Worm (Caenorhabditis elegans) whole organism, early embryonic: Measurements from ENCODE around the gene cox-18.

Experiments
- B0310.2 ChIP-seq: sonication (generic microtip); optimal IDR thresholded peaks from 2 replicates; lab custom pipeline; 2016; ENCODE audit warnings: mild to moderate bottlenecking, missing genetic modification characterization, missing compliant biosample characterization
- F13C5.2 ChIP-seq: sonication (generic microtip); optimal IDR thresholded peaks from 2 replicates; lab custom pipeline; 2017; ENCODE audit warnings: mild to moderate bottlenecking, missing genetic modification characterization, inconsistent platforms, missing compliant biosample characterization
- aly-1 ChIP-seq: sonication (generic microtip); optimal IDR thresholded peaks from 2 replicates; lab custom pipeline; 2016; ENCODE audit warnings: missing genetic modification characterization, missing compliant biosample characterization
- ama-1 ChIP-seq: fragments of 150-350 bp; optimal IDR thresholded peaks from 2 replicates; lab custom pipeline; 2014
- ceh-13 ChIP-seq: fragments of 200-800 bp; sonication (Bioruptor generic); optimal IDR thresholded peaks from 2 replicates; lab custom pipeline; 2018; ENCODE audit warnings: mild to moderate bottlenecking, missing genetic modification characterization, missing compliant biosample characterization
- ceh-36 ChIP-seq: sonication (generic microtip); optimal IDR thresholded peaks from 2 replicates; lab custom pipeline; 2016; ENCODE audit warnings: missing genetic modification characterization, inconsistent platforms, missing compliant biosample characterization
- ets-7 ChIP-seq: sonication (generic microtip); optimal IDR thresholded peaks from 2 replicates; lab custom pipeline; 2016; ENCODE audit warnings: missing genotype, missing genetic modification characterization, missing compliant biosample characterization
- flt-1 ChIP-seq: fragments of 200-800 bp; sonication (Bioruptor generic); IDR thresholded peaks from 2 replicates; pipeline ENCODE4 v1.3.6; 2022; ENCODE audit warnings: missing genetic modification characterization, missing compliant biosample characterization
- hmbx-1 ChIP-seq: sonication (generic microtip); optimal IDR thresholded peaks from 2 replicates; lab custom pipeline; 2016; ENCODE audit warnings: mild to moderate bottlenecking, missing genetic modification characterization, missing compliant biosample characterization
- hmg-4 ChIP-seq: fragments of 200-800 bp; sonication (Bioruptor generic); optimal IDR thresholded peaks from 2 replicates; lab custom pipeline; 2018; ENCODE audit warnings: mild to moderate bottlenecking, missing genetic modification characterization, missing compliant biosample characterization
- hnd-1 ChIP-seq: sonication (generic microtip); optimal IDR thresholded peaks from 2 replicates; lab custom pipeline; 2016; ENCODE audit warnings: missing genetic modification characterization, missing compliant biosample characterization
- pes-1 ChIP-seq: fragments of 200-800 bp; sonication (Bioruptor generic); IDR thresholded peaks from 2 replicates; pipeline ENCODE4 v1.3.6; 2022; ENCODE audit warnings: missing genetic modification reagents, missing genetic modification characterization, missing compliant biosample characterization
- scrt-1 ChIP-seq: fragments of 200-800 bp; sonication (Bioruptor generic); IDR thresholded peaks from 2 replicates; pipeline ENCODE4 v1.3.6; 2022; ENCODE audit warnings: missing genetic modification characterization, missing compliant biosample characterization
- sea-1 ChIP-seq: fragments of 200-800 bp; sonication (Bioruptor generic); conservative IDR thresholded peaks from 2 replicates; pipeline ENCODE4 v1.3.6; 2022; ENCODE audit warnings: missing genetic modification characterization, missing compliant biosample characterization
- tbx-11 ChIP-seq: fragments of 200-800 bp; sonication (Bioruptor generic); IDR thresholded peaks from 2 replicates; pipeline ENCODE4 v1.3.6; 2022; ENCODE audit warnings: missing genetic modification characterization, missing compliant biosample characterization
- tbx-37 ChIP-seq: fragments of 200-800 bp; sonication (Bioruptor generic); conservative IDR thresholded peaks from 2 replicates; pipeline ENCODE4 v1.3.6; 2022; ENCODE audit warnings: missing genetic modification reagents, missing genetic modification characterization, missing compliant biosample characterization
- tra-4 ChIP-seq: sonication (generic microtip); optimal IDR thresholded peaks from 2 replicates; lab custom pipeline; 2017; ENCODE audit warnings: missing genetic modification characterization, missing compliant biosample characterization

Gene cox-18

DNA sequence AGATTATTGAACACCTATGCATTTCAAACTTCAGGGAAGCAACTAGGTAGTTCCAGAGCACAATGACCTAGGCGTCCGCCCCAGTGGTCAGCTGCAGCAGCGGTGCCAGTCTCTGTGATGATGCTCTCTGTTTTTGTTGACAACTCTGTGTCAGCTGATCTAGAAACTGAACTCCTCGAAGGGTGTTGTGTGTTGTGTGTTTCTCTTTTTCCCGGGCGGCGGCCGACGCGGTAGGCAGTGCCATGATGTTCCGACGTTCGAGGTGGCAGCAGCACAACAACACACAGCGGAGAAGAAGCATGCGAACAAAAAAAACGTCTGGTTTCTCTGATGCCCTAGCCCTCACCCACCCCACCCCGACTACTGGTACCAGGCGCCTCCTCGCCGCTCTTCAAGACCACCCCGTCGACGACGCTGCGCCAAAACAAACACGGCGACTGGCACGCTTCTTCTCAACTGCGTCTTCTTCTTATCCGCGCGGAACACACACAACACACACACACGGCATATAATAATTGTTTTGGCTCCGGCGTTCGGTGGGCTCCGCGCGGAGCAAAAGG is 32.9 kb upstream of the cox-18 start:
- TF ChIP-seq B0310.2 (tag; lab: Kevin White, UChicago) (no peak), tbx-11 (GFP tag; lab: Robert Waterston, UW) (no peak), ceh-13 (GFP tag; lab: Kevin White, UChicago) (no peak), tbx-37 (GFP tag; lab: Robert Waterston, UW) (no peak), hmg-4 (GFP tag; lab: Kevin White, UChicago) (no peak), tra-4 (tag; lab: Kevin White, UChicago) (no peak), pes-1 (GFP tag; lab: Robert Waterston, UW) (no peak), F13C5.2 (tag; lab: Kevin White, UChicago) (no peak), sea-1 (GFP tag; lab: Robert Waterston, UW) (no peak), hnd-1 (tag; lab: Kevin White, UChicago) (no peak), ama-1 (no peak), scrt-1 (GFP tag; lab: Robert Waterston, UW) (no peak), hmbx-1 (tag; lab: Kevin White, UChicago) (no peak), flt-1 (GFP tag; lab: Robert Waterston, UW) (no peak), aly-1 (tag; lab: Kevin White, UChicago) (no peak), ceh-36 (tag; lab: Kevin White, UChicago) (no peak), ets-7 (tag; lab: Kevin White, UChicago) (no peak)

DNA sequence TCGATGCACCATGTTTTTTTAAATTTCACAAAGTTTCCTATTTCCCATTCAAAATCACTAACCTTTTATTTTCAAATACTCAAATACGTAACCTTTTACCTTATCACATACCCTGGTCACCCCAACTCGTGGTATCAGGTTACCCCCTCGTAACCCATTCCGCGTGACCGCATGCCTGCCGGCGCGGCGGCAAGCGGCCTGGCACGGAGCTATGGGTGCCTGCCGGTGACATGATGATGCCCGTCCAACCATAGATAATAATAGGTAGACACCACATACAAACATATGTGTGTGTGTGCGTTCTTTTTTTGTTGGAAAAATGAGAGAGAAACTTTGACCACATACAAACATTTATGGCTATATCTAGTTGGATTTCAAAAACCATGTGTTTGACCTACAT is 31.7 kb upstream of the cox-18 start:
- TF ChIP-seq hmg-4 (GFP tag; lab: Kevin White, UChicago), result no peak
- TF ChIP-seq hmbx-1 (tag; lab: Kevin White, UChicago), result no peak
- TF ChIP-seq scrt-1 (GFP tag; lab: Robert Waterston, UW), result no peak

DNA sequence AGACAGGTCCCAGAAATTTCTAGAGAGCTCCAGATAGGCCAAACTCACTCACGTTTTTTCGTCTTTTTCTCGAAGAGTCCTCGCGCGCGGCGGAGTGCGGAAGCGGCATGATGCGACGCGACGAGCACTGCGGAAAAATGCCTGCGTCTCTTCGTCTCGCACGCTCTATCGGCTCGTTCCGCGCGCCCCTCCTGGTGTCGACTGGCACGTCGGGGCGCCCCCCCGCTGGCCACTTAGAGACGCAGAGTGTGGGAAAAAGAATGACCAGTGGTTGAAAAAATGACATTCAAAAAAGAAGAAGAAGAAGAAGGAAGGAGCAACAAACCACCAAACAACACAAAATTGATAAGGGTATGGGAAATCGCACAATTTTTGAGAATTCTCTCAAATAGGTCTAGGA is 29.8 kb upstream of the cox-18 start, which contains the start of gene znf-782:
znf-782 (minus strand) TSS at position 96 of the 400 bp plus-strand sequence.
- TF ChIP-seq flt-1 (GFP tag; lab: Robert Waterston, UW), result no peak
- no peak for TF ChIP-seq scrt-1 (GFP tag; lab: Robert Waterston, UW)
- no peak for TF ChIP-seq F13C5.2 (tag; lab: Kevin White, UChicago)
- no peak for TF ChIP-seq B0310.2 (tag; lab: Kevin White, UChicago)
- TF ChIP-seq aly-1 (tag; lab: Kevin White, UChicago), result no peak
- TF ChIP-seq pes-1 (GFP tag; lab: Robert Waterston, UW), result no peak
- peak; percentile 5 for TF ChIP-seq hmg-4 (GFP tag; lab: Kevin White, UChicago)
- no peak for TF ChIP-seq ets-7 (tag; lab: Kevin White, UChicago)
- TF ChIP-seq hmbx-1 (tag; lab: Kevin White, UChicago), result no peak

DNA sequence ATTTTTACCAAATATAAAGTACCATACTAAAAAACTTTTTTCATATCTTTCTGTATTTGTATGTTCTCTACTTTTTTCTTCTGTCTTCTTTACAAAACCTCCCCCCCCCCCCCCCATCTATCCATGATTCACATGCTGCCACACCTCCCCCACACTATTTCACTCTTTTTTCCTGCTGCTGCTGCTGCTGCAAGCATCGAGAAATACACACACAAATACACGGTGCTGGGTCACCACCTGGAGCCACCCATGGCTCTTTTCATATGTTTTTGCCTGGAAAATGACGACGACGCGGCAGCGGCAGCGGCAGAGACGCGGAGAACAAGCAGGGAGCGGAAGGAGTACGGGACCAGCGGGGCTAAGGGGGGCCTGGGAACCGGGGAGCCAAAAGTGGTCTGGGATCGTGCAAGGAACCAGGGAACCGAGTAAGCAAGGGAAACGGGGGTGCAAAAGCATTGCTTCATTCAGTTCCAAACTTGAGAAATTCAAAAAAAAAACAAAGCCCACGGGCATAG is 28.5 kb upstream of the cox-18 start:
- TF ChIP-seq tbx-11 (GFP tag; lab: Robert Waterston, UW), result no peak
- TF ChIP-seq pes-1 (GFP tag; lab: Robert Waterston, UW), result no peak
- no peak for TF ChIP-seq ceh-13 (GFP tag; lab: Kevin White, UChicago)
- no peak for TF ChIP-seq aly-1 (tag; lab: Kevin White, UChicago)
- TF ChIP-seq tra-4 (tag; lab: Kevin White, UChicago), result no peak
- TF ChIP-seq tbx-37 (GFP tag; lab: Robert Waterston, UW), result no peak
- no peak for TF ChIP-seq flt-1 (GFP tag; lab: Robert Waterston, UW)
- TF ChIP-seq B0310.2 (tag; lab: Kevin White, UChicago), result no peak
- TF ChIP-seq hmbx-1 (tag; lab: Kevin White, UChicago), result no peak
- no peak for TF ChIP-seq scrt-1 (GFP tag; lab: Robert Waterston, UW)
- no peak for TF ChIP-seq hnd-1 (tag; lab: Kevin White, UChicago)
- TF ChIP-seq ets-7 (tag; lab: Kevin White, UChicago), result no peak
- no peak for TF ChIP-seq sea-1 (GFP tag; lab: Robert Waterston, UW)
- no peak for TF ChIP-seq F13C5.2 (tag; lab: Kevin White, UChicago)

DNA sequence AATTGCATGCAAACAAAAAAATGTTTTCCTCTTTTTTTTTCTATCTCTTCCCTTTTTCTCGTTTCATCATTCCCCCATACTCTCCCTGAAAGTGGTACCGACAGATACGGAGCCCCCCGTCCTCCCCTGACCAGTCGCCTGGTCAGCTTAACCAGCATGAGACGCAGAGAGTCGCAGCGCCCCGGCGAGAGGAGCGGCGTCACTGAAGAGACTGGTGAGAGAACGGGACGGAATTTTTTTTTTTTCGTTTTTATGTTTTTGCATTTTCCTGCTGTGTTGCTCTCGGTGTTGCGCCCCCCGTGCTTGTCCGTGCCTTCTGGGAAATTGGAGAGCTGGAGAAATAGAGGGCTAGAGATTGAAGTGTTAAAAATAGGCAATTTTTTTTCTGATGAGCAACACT is 26.9 kb upstream of the cox-18 start:
- TF ChIP-seq flt-1 (GFP tag; lab: Robert Waterston, UW), result no peak
- TF ChIP-seq F13C5.2 (tag; lab: Kevin White, UChicago), result no peak
- no peak for TF ChIP-seq aly-1 (tag; lab: Kevin White, UChicago)
- TF ChIP-seq hmg-4 (GFP tag; lab: Kevin White, UChicago), result no peak
- no peak for TF ChIP-seq ama-1
- no peak for TF ChIP-seq tbx-37 (GFP tag; lab: Robert Waterston, UW)
- TF ChIP-seq ets-7 (tag; lab: Kevin White, UChicago), result no peak
- no peak for TF ChIP-seq hmbx-1 (tag; lab: Kevin White, UChicago)

DNA sequence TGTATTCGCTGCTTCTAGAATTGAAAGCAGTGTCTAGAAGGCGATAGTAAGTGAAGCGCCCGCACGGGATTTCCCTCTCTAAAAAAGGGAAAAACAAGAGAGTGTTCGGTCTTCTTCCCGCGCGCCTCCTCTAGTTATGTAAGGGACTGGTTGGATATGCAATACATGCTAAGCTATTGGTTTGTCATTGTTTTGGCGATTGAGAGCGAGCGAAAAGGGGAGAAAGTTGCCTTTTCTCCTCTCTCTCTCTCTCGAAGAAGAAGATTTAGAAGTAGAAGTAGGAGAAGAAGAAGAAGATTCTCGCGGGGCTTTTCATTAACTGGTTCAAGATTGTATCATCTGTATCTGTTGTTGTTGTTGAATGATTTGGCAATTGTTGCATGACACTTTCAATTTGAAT is 23.2 kb upstream of the cox-18 start:
- TF ChIP-seq aly-1 (tag; lab: Kevin White, UChicago) (no peak), F13C5.2 (tag; lab: Kevin White, UChicago) (no peak), scrt-1 (GFP tag; lab: Robert Waterston, UW) (no peak), sea-1 (GFP tag; lab: Robert Waterston, UW) (no peak), hnd-1 (tag; lab: Kevin White, UChicago) (no peak), hmbx-1 (tag; lab: Kevin White, UChicago) (no peak), hmg-4 (GFP tag; lab: Kevin White, UChicago) (no peak)

DNA sequence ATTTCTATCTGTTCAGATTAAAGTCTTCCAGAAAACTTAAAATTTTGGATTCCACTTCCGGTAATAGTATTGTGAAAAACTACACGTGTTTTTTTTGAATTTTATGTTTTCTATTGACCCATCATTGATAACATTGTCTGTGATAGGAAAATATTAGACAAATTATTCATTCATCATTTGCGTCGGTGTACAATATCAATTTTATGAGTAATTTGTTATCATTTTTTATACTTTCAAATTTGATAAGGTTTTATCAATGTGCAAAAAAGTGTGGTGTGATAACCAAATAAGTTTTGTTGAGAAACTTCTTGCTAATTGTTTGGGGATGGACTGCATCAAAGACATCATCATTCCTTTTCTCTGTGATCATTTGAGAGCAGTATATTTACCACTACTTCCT is 21.8 kb upstream of the cox-18 start:
- TF ChIP-seq ama-1 (no peak), B0310.2 (tag; lab: Kevin White, UChicago) (no peak), hmbx-1 (tag; lab: Kevin White, UChicago) (no peak), F13C5.2 (tag; lab: Kevin White, UChicago) (no peak), hnd-1 (tag; lab: Kevin White, UChicago) (no peak), tbx-11 (GFP tag; lab: Robert Waterston, UW) (no peak), tbx-37 (GFP tag; lab: Robert Waterston, UW) (no peak), aly-1 (tag; lab: Kevin White, UChicago) (no peak), scrt-1 (GFP tag; lab: Robert Waterston, UW) (no peak), tra-4 (tag; lab: Kevin White, UChicago) (no peak), flt-1 (GFP tag; lab: Robert Waterston, UW) (no peak), ceh-13 (GFP tag; lab: Kevin White, UChicago) (no peak), ceh-36 (tag; lab: Kevin White, UChicago) (no peak), ets-7 (tag; lab: Kevin White, UChicago) (no peak), pes-1 (GFP tag; lab: Robert Waterston, UW) (no peak), hmg-4 (GFP tag; lab: Kevin White, UChicago) (no peak), sea-1 (GFP tag; lab: Robert Waterston, UW) (no peak)
